Fruit fly (Drosophila melanogaster) whole organism, embryonic: ENCODE measurements around the gene her.

Experiments
- CG6175 ChIP-seq: fragments of 200-800 bp; sonication (Bioruptor generic); IDR thresholded peaks from 3 replicates; pipeline ENCODE4 v1.3.6; 2022; ENCODE audit warnings: missing biosample characterization, missing genetic modification characterization
- CG7357 ChIP-seq: fragments of 200-800 bp; sonication (Bioruptor generic); IDR thresholded peaks from 3 replicates; pipeline ENCODE4 v1.3.6; 2022; ENCODE audit warnings: missing biosample characterization, missing genetic modification characterization
- CG9817 ChIP-seq: fragments of 200-800 bp; sonication (Bioruptor generic); optimal IDR thresholded peaks from 2 replicates; lab custom pipeline; 2018; ENCODE audit warnings: missing biosample characterization, mild to moderate bottlenecking, missing genetic modification characterization, moderate library complexity
- crol ChIP-seq: fragments of 200-800 bp; sonication (Bioruptor generic); IDR thresholded peaks from 2 replicates; pipeline ENCODE4 v1.3.6; 2022; ENCODE audit warnings: missing biosample characterization, missing genetic modification characterization
- ind ChIP-seq: fragments of 200-800 bp; sonication (Bioruptor generic); optimal IDR thresholded peaks from 3 replicates; lab custom pipeline; 2016; ENCODE audit warnings: missing biosample characterization, missing genetic modification characterization
- yki ChIP-seq: fragments of >200 bp; optimal IDR thresholded peaks from 3 replicates; lab custom pipeline; 2018

- TF ChIP-seq ind (GFP tag; lab: Kevin White, UChicago) = no peak
- TF ChIP-seq CG9817 (tag; lab: Kevin White, UChicago) = no peak
- TF ChIP-seq yki (lab: Kevin White, UChicago) = no peak
- no peak for TF ChIP-seq CG7357 (GFP tag; lab: Robert Waterston, UW)
- TF ChIP-seq CG6175 = no peak
- no peak for TF ChIP-seq crol (GFP tag; lab: Robert Waterston, UW)
Observed at dm6 chr2L:16715133-16715833, 38.3 kb downstream of the her start.
